Worm (Caenorhabditis elegans) whole organism, L4 larva: ENCODE results near the gene F39G3.4.

ENCODE experiments used
- R02D3.7 ChIP-seq: fragments of 150-350 bp; sonication (generic microtip); optimal IDR thresholded peaks from 3 replicates; lab custom pipeline; 2014; ENCODE audit warnings: missing biosample characterization, missing genetic modification characterization
- Y48G9A.11 ChIP-seq: fragments of 200-800 bp; sonication (Bioruptor generic); IDR thresholded peaks from 2 replicates; pipeline ENCODE4 v1.3.6; 2022; ENCODE audit warnings: missing genetic modification reagents, missing genetic modification characterization, missing compliant biosample characterization
- aly-2 ChIP-seq: sonication (generic microtip); optimal IDR thresholded peaks from 2 replicates; lab custom pipeline; 2018; ENCODE audit warnings: missing biosample characterization, missing genetic modification characterization
- ceh-82 ChIP-seq: sonication (generic microtip); optimal IDR thresholded peaks from 2 replicates; lab custom pipeline; 2017; ENCODE audit warnings: missing biosample characterization, missing genetic modification characterization
- nhr-10 ChIP-seq: fragments of 150-350 bp; optimal IDR thresholded peaks from 2 replicates; lab custom pipeline; 2014; ENCODE audit warnings: missing biosample characterization, missing genetic modification characterization

DNA sequence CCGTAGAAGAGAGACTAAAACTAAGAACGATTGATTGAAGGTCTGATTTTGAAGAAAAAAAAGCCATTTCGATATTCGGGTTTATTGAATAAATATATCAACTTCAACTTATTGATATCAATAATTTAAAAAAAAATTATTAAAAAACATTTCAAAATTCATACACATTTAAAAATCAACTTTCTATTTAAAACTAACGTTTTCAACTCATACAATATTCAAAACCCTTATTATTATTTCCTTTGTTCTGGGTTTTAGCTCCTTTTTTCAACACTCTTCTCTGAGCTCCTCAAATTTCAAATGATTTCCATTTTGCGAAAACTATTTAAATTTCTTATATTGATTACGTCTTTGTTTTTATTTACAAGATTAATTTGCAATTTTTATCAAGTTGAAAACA lies 20.7 kb downstream of the F39G3.4 start, which contains the start of gene C18G1.7:
- no peak for TF ChIP-seq Y48G9A.11 (GFP tag; lab: Robert Waterston, UW)
- no peak for TF ChIP-seq ceh-82 (tag; lab: Kevin White, UChicago)
- TF ChIP-seq nhr-10 (tag; lab: Kevin White, UChicago), result no peak
- TF ChIP-seq R02D3.7 (tag; lab: Kevin White, UChicago), result no peak
- no peak for TF ChIP-seq aly-2
